Fruit fly (Drosophila melanogaster) whole organism, embryonic: Measurements from ENCODE around the gene SMSr.

ENCODE experiments used
- Adf1 ChIP-seq: fragments of 200-800 bp; sonication (Bioruptor generic); IDR thresholded peaks from 2 replicates; pipeline ENCODE4 v1.3.6; 2022; ENCODE audit warnings: missing biosample characterization, missing genetic modification characterization
- Antp ChIP-seq: fragments of 200-800 bp; sonication (Bioruptor generic); optimal IDR thresholded peaks from 3 replicates; lab custom pipeline; 2016; ENCODE audit warnings: missing biosample characterization, missing genetic modification characterization
- CG10565 ChIP-seq: fragments of 200-800 bp; sonication (Bioruptor generic); optimal IDR thresholded peaks from 3 replicates; lab custom pipeline; 2016; ENCODE audit warnings: missing biosample characterization, mild to moderate bottlenecking, missing genetic modification characterization
- CG10959 ChIP-seq: fragments of 200-800 bp; sonication (Bioruptor generic); IDR thresholded peaks from 2 replicates; pipeline ENCODE4 v1.3.6; 2022; ENCODE audit warnings: missing biosample characterization, missing genetic modification characterization
- CG11560 ChIP-seq: fragments of 200-800 bp; sonication (Bioruptor generic); IDR thresholded peaks from 3 replicates; pipeline ENCODE4 v1.3.6; 2022; ENCODE audit warnings: missing biosample characterization, missing genetic modification characterization
- CG12391 ChIP-seq: fragments of 200-800 bp; sonication (Bioruptor generic); optimal IDR thresholded peaks from 3 replicates; lab custom pipeline; 2018; ENCODE audit warnings: missing biosample characterization, mild to moderate bottlenecking, missing genetic modification characterization, moderate library complexity
- CG12659 ChIP-seq: fragments of 200-800 bp; sonication (Bioruptor generic); optimal IDR thresholded peaks from 3 replicates; lab custom pipeline; 2017; ENCODE audit warnings: mild to moderate bottlenecking, missing biosample characterization, missing genetic modification reagents, missing genetic modification characterization
- CG14710 ChIP-seq: fragments of 200-800 bp; sonication (Bioruptor generic); optimal IDR thresholded peaks from 3 replicates; lab custom pipeline; 2019; ENCODE audit warnings: missing biosample characterization, mild to moderate bottlenecking, missing genetic modification characterization, moderate library complexity
- CG15011 ChIP-seq: fragments of 200-800 bp; sonication (Bioruptor generic); optimal IDR thresholded peaks from 3 replicates; lab custom pipeline; 2018; ENCODE audit warnings: missing biosample characterization, mild to moderate bottlenecking, missing genetic modification characterization
- CG15514 ChIP-seq: fragments of 200-800 bp; sonication (Bioruptor generic); optimal IDR thresholded peaks from 3 replicates; lab custom pipeline; 2017; ENCODE audit warnings: missing biosample characterization, missing genetic modification characterization, mild to moderate bottlenecking, moderate library complexity, missing genetic modification reagents
- CG16815 ChIP-seq: fragments of 200-800 bp; sonication (Bioruptor generic); optimal IDR thresholded peaks from 3 replicates; lab custom pipeline; 2017; ENCODE audit warnings: missing biosample characterization, mild to moderate bottlenecking, missing genetic modification characterization
- CG16863 ChIP-seq: fragments of 200-800 bp; sonication (Bioruptor generic); optimal IDR thresholded peaks from 3 replicates; lab custom pipeline; 2016; ENCODE audit warnings: missing biosample characterization, missing genetic modification characterization
- CG17359 ChIP-seq: fragments of 200-800 bp; sonication (Bioruptor generic); optimal IDR thresholded peaks from 3 replicates; lab custom pipeline; 2018; ENCODE audit warnings: missing biosample characterization, mild to moderate bottlenecking, missing genetic modification characterization, moderate library complexity
- CG17612 ChIP-seq: fragments of 200-800 bp; sonication (Bioruptor generic); IDR thresholded peaks from 2 replicates; pipeline ENCODE4 v1.3.6; 2022; ENCODE audit warnings: missing biosample characterization, missing genetic modification characterization
- CG18262 ChIP-seq: fragments of 200-800 bp; optimal IDR thresholded peaks from 3 replicates; lab custom pipeline; 2019; ENCODE audit warnings: missing biosample characterization, mild to moderate bottlenecking, missing genetic modification characterization, moderate library complexity
- CG30403 ChIP-seq: fragments of 200-800 bp; sonication (Bioruptor generic); optimal IDR thresholded peaks from 3 replicates; lab custom pipeline; 2016; ENCODE audit warnings: missing biosample characterization, missing genetic modification characterization
- CG34422 ChIP-seq: fragments of 200-800 bp; sonication (Bioruptor generic); IDR thresholded peaks from 3 replicates; pipeline ENCODE4 v1.3.6; 2022; ENCODE audit warnings: missing biosample characterization, missing genetic modification characterization
- CG42726 ChIP-seq: fragments of 200-800 bp; sonication (Bioruptor generic); IDR thresholded peaks from 2 replicates; pipeline ENCODE4 v1.3.6; 2022; ENCODE audit warnings: missing biosample characterization, missing genetic modification characterization; ENCODE audit not compliant: partially characterized antibody
- CG4360 ChIP-seq: fragments of 200-800 bp; sonication (Bioruptor generic); IDR thresholded peaks from 2 replicates; pipeline ENCODE4 v1.3.6; 2022; ENCODE audit warnings: missing biosample characterization, missing genetic modification characterization
- CG4854 ChIP-seq: fragments of 200-800 bp; sonication (Bioruptor generic); optimal IDR thresholded peaks from 2 replicates; lab custom pipeline; 2016; ENCODE audit warnings: missing biosample characterization, missing genetic modification characterization, inconsistent platforms
- CG6813 ChIP-seq: fragments of 200-800 bp; sonication (Bioruptor generic); optimal IDR thresholded peaks from 2 replicates; lab custom pipeline; 2017; ENCODE audit warnings: missing biosample characterization, missing genetic modification characterization, mild to moderate bottlenecking, moderate library complexity, missing genetic modification reagents
- CG8388 ChIP-seq: fragments of 200-800 bp; sonication (Bioruptor generic); optimal IDR thresholded peaks from 2 replicates; lab custom pipeline; 2019; ENCODE audit warnings: missing biosample characterization, mild to moderate bottlenecking, missing genetic modification characterization, moderate library complexity
- ERR ChIP-seq: fragments of 200-800 bp; sonication (Bioruptor generic); optimal IDR thresholded peaks from 2 replicates; lab custom pipeline; 2016; ENCODE audit warnings: missing biosample characterization, missing genetic modification characterization
- Hand ChIP-seq: fragments of 200-800 bp; sonication (Bioruptor generic); optimal IDR thresholded peaks from 2 replicates; lab custom pipeline; 2017; ENCODE audit warnings: mild to moderate bottlenecking, missing biosample characterization, missing genetic modification reagents, missing genetic modification characterization
- Hr39 ChIP-seq: fragments of >200 bp; optimal IDR thresholded peaks from 2 replicates; lab custom pipeline; 2017
- Mes4 ChIP-seq: fragments of 200-800 bp; sonication (Bioruptor generic); optimal IDR thresholded peaks from 2 replicates; lab custom pipeline; 2016; ENCODE audit warnings: missing biosample characterization, missing genetic modification characterization
- Rfx ChIP-seq: fragments of 200-800 bp; sonication (Bioruptor generic); IDR thresholded peaks from 2 replicates; pipeline ENCODE4 v1.3.6; 2022; ENCODE audit warnings: missing biosample characterization, missing genetic modification characterization
- Sox102F ChIP-seq: fragments of 200-800 bp; sonication (Bioruptor generic); optimal IDR thresholded peaks from 2 replicates; lab custom pipeline; 2018; ENCODE audit warnings: missing biosample characterization, mild to moderate bottlenecking, missing genetic modification characterization, moderate library complexity
- TFAM ChIP-seq: fragments of 200-800 bp; sonication (Bioruptor generic); optimal IDR thresholded peaks from 2 replicates; lab custom pipeline; 2017; ENCODE audit warnings: missing biosample characterization, missing genetic modification characterization, inconsistent platforms
- Vsx1 ChIP-seq: fragments of 200-800 bp; sonication (Bioruptor generic); optimal IDR thresholded peaks from 2 replicates; lab custom pipeline; 2017; ENCODE audit warnings: missing biosample characterization, mild to moderate bottlenecking, missing genetic modification characterization, missing genetic modification reagents
- aop ChIP-seq: fragments of 200-800 bp; sonication (Bioruptor generic); IDR thresholded peaks from 2 replicates; pipeline ENCODE4 v1.3.6; 2022; ENCODE audit warnings: missing biosample characterization, missing genetic modification characterization
- cas ChIP-seq: fragments of 200-800 bp; sonication (Bioruptor generic); IDR thresholded peaks from 2 replicates; pipeline ENCODE4 v1.3.6; 2022; ENCODE audit warnings: missing biosample characterization, missing genetic modification characterization
- chinmo ChIP-seq: fragments of 200-800 bp; sonication (Bioruptor generic); IDR thresholded peaks from 4 replicates; pipeline ENCODE4 v1.3.6; 2022; ENCODE audit warnings: missing biosample characterization, missing genetic modification characterization; ENCODE audit not compliant: partially characterized antibody
- crol ChIP-seq: fragments of 200-800 bp; sonication (Bioruptor generic); IDR thresholded peaks from 2 replicates; pipeline ENCODE4 v1.3.6; 2022; ENCODE audit warnings: missing biosample characterization, missing genetic modification characterization
- fd102C ChIP-seq: fragments of 200-800 bp; sonication (Bioruptor generic); optimal IDR thresholded peaks from 2 replicates; lab custom pipeline; 2018; ENCODE audit warnings: missing biosample characterization, mild to moderate bottlenecking, missing genetic modification characterization, moderate library complexity
- gfzf ChIP-seq: fragments of 200-800 bp; sonication (Bioruptor generic); optimal IDR thresholded peaks from 2 replicates; lab custom pipeline; 2016; ENCODE audit warnings: missing biosample characterization, mild to moderate bottlenecking, missing genetic modification characterization, moderate library complexity
- h ChIP-seq: fragments of >200 bp; optimal IDR thresholded peaks from 2 replicates; lab custom pipeline; 2017
- jing ChIP-seq: fragments of 200-800 bp; sonication (Bioruptor generic); optimal IDR thresholded peaks from 2 replicates; lab custom pipeline; 2018; ENCODE audit warnings: missing biosample characterization, mild to moderate bottlenecking, missing genetic modification characterization
- lilli ChIP-seq: fragments of 200-800 bp; sonication (Bioruptor generic); optimal IDR thresholded peaks from 3 replicates; lab custom pipeline; 2016; ENCODE audit warnings: missing biosample characterization, missing genetic modification characterization
- maf-S ChIP-seq: fragments of 200-800 bp; sonication (Bioruptor generic); optimal IDR thresholded peaks from 2 replicates; lab custom pipeline; 2016; ENCODE audit warnings: missing biosample characterization, missing genetic modification characterization
- nau ChIP-seq: fragments of 200-800 bp; sonication (Bioruptor generic); optimal IDR thresholded peaks from 3 replicates; lab custom pipeline; 2017; ENCODE audit warnings: missing biosample characterization, mild to moderate bottlenecking, missing genetic modification characterization, missing genetic modification reagents
- nerfin-2 ChIP-seq: fragments of 200-800 bp; sonication (Bioruptor generic); IDR thresholded peaks from 2 replicates; pipeline ENCODE4 v1.3.6; 2022; ENCODE audit warnings: missing biosample characterization, missing genetic modification characterization; ENCODE audit not compliant: partially characterized antibody
- pho ChIP-seq: fragments of 200-800 bp; sonication (Bioruptor generic); optimal IDR thresholded peaks from 2 replicates; lab custom pipeline; 2016; ENCODE audit warnings: missing biosample characterization, missing genetic modification characterization
- repo ChIP-seq: fragments of 200-800 bp; sonication (Bioruptor generic); optimal IDR thresholded peaks from 2 replicates; lab custom pipeline; 2016; ENCODE audit warnings: missing biosample characterization, missing genetic modification characterization
- scrt ChIP-seq: fragments of 200-800 bp; sonication (Bioruptor generic); optimal IDR thresholded peaks from 2 replicates; lab custom pipeline; 2018; ENCODE audit warnings: missing biosample characterization, mild to moderate bottlenecking, missing genetic modification characterization, moderate library complexity
- tgo ChIP-seq: fragments of 200-800 bp; sonication (Bioruptor generic); IDR thresholded peaks from 3 replicates; pipeline ENCODE4 v1.3.6; 2022; ENCODE audit warnings: missing biosample characterization, missing genetic modification characterization
- tio ChIP-seq: fragments of 200-800 bp; sonication (Bioruptor generic); optimal IDR thresholded peaks from 2 replicates; lab custom pipeline; 2017; ENCODE audit warnings: missing biosample characterization, missing genetic modification characterization, inconsistent platforms
- trem ChIP-seq: fragments of 200-800 bp; optimal IDR thresholded peaks from 3 replicates; lab custom pipeline; 2019; ENCODE audit warnings: missing biosample characterization, mild to moderate bottlenecking, missing genetic modification characterization, moderate library complexity
- ttk ChIP-seq: fragments of 200-800 bp; sonication (Bioruptor generic); IDR thresholded peaks from 2 replicates; pipeline ENCODE4 v2.1.2; 2022; ENCODE audit warnings: missing biosample characterization, missing genetic modification characterization
- zen ChIP-seq: fragments of 200-800 bp; sonication (Bioruptor generic); optimal IDR thresholded peaks from 3 replicates; lab custom pipeline; 2018; ENCODE audit warnings: missing biosample characterization, mild to moderate bottlenecking, missing genetic modification characterization, moderate library complexity

SMSr gene

dm6 chr3L:7360324-7360852 is 20.9 kb downstream of the SMSr start, which contains the start of gene Sec63 (continued):
- TF ChIP-seq crol (GFP tag; lab: Robert Waterston, UW), result peak; percentile 56
- no peak for TF ChIP-seq maf-S
- no peak for TF ChIP-seq ERR (GFP tag; lab: Kevin White, UChicago)
- no peak for TF ChIP-seq CG17612 (GFP tag; lab: Robert Waterston, UW)
- TF ChIP-seq CG15514 (GFP tag; lab: Kevin White, UChicago), result peak; percentile 100
- no peak for TF ChIP-seq CG4360
- no peak; the same call in 1 of the 3 replicates for TF ChIP-seq tgo
- TF ChIP-seq ttk (GFP tag; lab: Robert Waterston, UW), result 0 out of 2 replicates have a peak, but pooled peaks have one; percentile 29
- peak; percentile 6 for TF ChIP-seq repo (GFP tag; lab: Kevin White, UChicago)
- peak; percentile 49 for TF ChIP-seq CG17359 (tag; lab: Kevin White, UChicago)
- no peak for TF ChIP-seq nau (GFP tag; lab: Kevin White, UChicago)
- no peak for TF ChIP-seq CG16815
- no peak for TF ChIP-seq CG15011 (GFP tag; lab: Kevin White, UChicago)
- TF ChIP-seq jing, result no peak
- TF ChIP-seq CG10959 (GFP tag; lab: Robert Waterston, UW), result 0 out of 2 replicates have a peak, but pooled peaks have one; percentile 14
- peak; percentile 51 for TF ChIP-seq lilli (GFP tag; lab: Kevin White, UChicago)
- no peak for TF ChIP-seq Hand
- TF ChIP-seq scrt (GFP tag; lab: Kevin White, UChicago), result no peak
- TF ChIP-seq pho (GFP tag; lab: Kevin White, UChicago), result no peak
- TF ChIP-seq Mes4 (GFP tag; lab: Kevin White, UChicago), result no peak
- TF ChIP-seq nerfin-2, result peak; percentile 85
- no peak for TF ChIP-seq Hr39 (lab: Kevin White, UChicago)
- TF ChIP-seq cas (GFP tag; lab: Robert Waterston, UW), result 0 out of 2 replicates have a peak, but pooled peaks have one; percentile 34
- no peak for TF ChIP-seq aop
- TF ChIP-seq CG10565, result no peak
- peak; percentile 25 for TF ChIP-seq Vsx1
- peak; percentile 94 for TF ChIP-seq CG42726 (GFP tag; lab: Robert Waterston, UW)
- no peak for TF ChIP-seq CG14710 (tag; lab: Kevin White, UChicago)
- TF ChIP-seq zen, result no peak
- no peak for TF ChIP-seq h (lab: Kevin White, UChicago)
- TF ChIP-seq CG12391, result peak; percentile 58
- TF ChIP-seq CG6813 (GFP tag; lab: Kevin White, UChicago), result no peak
- TF ChIP-seq Rfx, result peak; percentile 80
- peak; percentile 65 for TF ChIP-seq trem (tag; lab: Kevin White, UChicago)
- no peak for TF ChIP-seq tio (GFP tag; lab: Kevin White, UChicago)
- TF ChIP-seq fd102C (GFP tag; lab: Kevin White, UChicago), result no peak
- no peak for TF ChIP-seq Sox102F
- TF ChIP-seq chinmo, result peak; percentile 6; the same call in 2 of the 4 replicates
- TF ChIP-seq CG4854 (GFP tag; lab: Kevin White, UChicago), result no peak
- TF ChIP-seq Antp (GFP tag; lab: Kevin White, UChicago), result peak; percentile 35
- TF ChIP-seq Adf1, result 0 out of 2 replicates have a peak, but pooled peaks have one; percentile 3
- peak; percentile 49 for TF ChIP-seq CG8388 (GFP tag; lab: Kevin White, UChicago)
- TF ChIP-seq TFAM, result no peak
- no peak for TF ChIP-seq CG16863
- peak; percentile 76 for TF ChIP-seq CG12659
- no peak for TF ChIP-seq CG11560 (tag; lab: Robert Waterston, UW)
- TF ChIP-seq CG18262 (tag; lab: Kevin White, UChicago), result peak; percentile 26
- peak; percentile 13 for TF ChIP-seq gfzf (GFP tag; lab: Kevin White, UChicago)
- peak; percentile 85 for TF ChIP-seq CG34422
- TF ChIP-seq CG30403, result peak; percentile 46
